Worm (Caenorhabditis elegans): ENCODE results near the gene nmr-1.

DNA sequence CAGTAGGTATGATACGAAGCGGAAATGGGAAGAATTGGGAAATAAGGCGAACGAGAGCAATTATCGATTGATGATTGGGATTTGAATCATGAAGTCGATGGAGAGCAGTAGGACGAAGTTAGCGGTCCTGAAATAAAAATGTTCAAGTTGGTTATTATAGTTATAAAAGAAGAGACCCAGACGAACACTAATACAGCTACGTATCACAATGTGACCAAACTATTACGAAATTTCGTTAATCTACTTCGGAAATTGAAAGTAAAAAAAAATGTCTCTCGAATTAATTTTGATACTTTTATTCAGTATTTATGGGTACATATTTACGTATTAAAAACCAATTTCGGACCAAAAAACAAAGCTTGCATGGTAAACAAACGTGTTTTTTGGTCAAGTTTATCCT, 19.9 kb downstream of the nmr-1 start:
- TF ChIP-seq rnt-1 (tag; optimal IDR thresholded peaks at IDR 0.05), result no peak
- TF ChIP-seq ttx-3 (tag; optimal IDR thresholded peaks at IDR 0.05), result no peak
- no peak for TF ChIP-seq hlh-6 (tag; optimal IDR thresholded peaks at IDR 0.05)
- TF ChIP-seq hlh-30 (tag; optimal IDR thresholded peaks at IDR 0.05; ENCODE audit: insufficient read depth), result no peak
- no peak for TF ChIP-seq nfya-1 (tag; optimal IDR thresholded peaks at IDR 0.05)
- no peak for TF ChIP-seq dmd-4 (tag; optimal IDR thresholded peaks at IDR 0.05; ENCODE audit: borderline replicate concordance)
- TF ChIP-seq ets-4 (tag; optimal IDR thresholded peaks at IDR 0.05), result no peak
- TF ChIP-seq hlh-8 (tag; optimal IDR thresholded peaks at IDR 0.05), result no peak
- no peak for TF ChIP-seq ceh-34 (tag; optimal IDR thresholded peaks at IDR 0.05)
- no peak for TF ChIP-seq K09A11.1 (tag; optimal IDR thresholded peaks at IDR 0.05; ENCODE audit: insufficient read depth)
- no peak for TF ChIP-seq pros-1 (tag; optimal IDR thresholded peaks at IDR 0.05)
- TF ChIP-seq fkh-10 (GFP tag; optimal IDR thresholded peaks at IDR 0.05), result no peak
